Fruit fly (Drosophila melanogaster): Measurements from ENCODE around the gene CG11722.

CG11722 gene

dm6 chr3R:10001174-10001789, 44.1 kb downstream of the CG11722 start, which contains the start of gene CG5359 (continued):
- TF ChIP-seq CG9727 (GFP tag; optimal IDR thresholded peaks at IDR 0.05) (no peak), fd3F (GFP tag; optimal IDR thresholded peaks at IDR 0.05) (no peak), Dp (GFP tag; optimal IDR thresholded peaks at IDR 0.05) (peak; percentile 93), Pdp1 (GFP tag; optimal IDR thresholded peaks at IDR 0.05) (peak in 1 of 2 experiments; percentile 87), CG7839 (tag; optimal IDR thresholded peaks at IDR 0.05) (no peak), caup (GFP tag; optimal IDR thresholded peaks at IDR 0.05; ENCODE audit: severe bottlenecking) (no peak), CG15011 (GFP tag; optimal IDR thresholded peaks at IDR 0.05) (no peak), Ets65A (GFP tag) (peak; percentile 48), CG10147 (GFP tag; optimal IDR thresholded peaks at IDR 0.05) (no peak), Dref (GFP tag; IDR thresholded peaks at IDR 0.05) (peak; percentile 46), slbo (GFP tag; IDR thresholded peaks at IDR 0.05) (no peak), trem (tag; optimal IDR thresholded peaks at IDR 0.05) (peak; percentile 62), CG9797 (GFP tag; optimal IDR thresholded peaks at IDR 0.05) (peak; percentile 68), E2f1 (GFP tag; IDR thresholded peaks at IDR 0.05) (peak; percentile 92), stwl (tag; optimal IDR thresholded peaks at IDR 0.05) (peak; percentile 68), CTCF (GFP tag; optimal IDR thresholded peaks at IDR 0.05) (no peak), sens (GFP tag) (peak; percentile 37), CG15696 (tag; optimal IDR thresholded peaks at IDR 0.05) (no peak), pzg (GFP tag; optimal IDR thresholded peaks at IDR 0.05) (peak; percentile 92), CG4282 (GFP tag; optimal IDR thresholded peaks at IDR 0.05) (no peak), CG15601 (tag; optimal IDR thresholded peaks at IDR 0.05) (no peak), CG2116 (GFP tag; optimal IDR thresholded peaks at IDR 0.05) (peak; percentile 31), E2f2 (GFP tag; IDR thresholded peaks at IDR 0.05) (peak; percentile 95), lab (GFP tag; optimal IDR thresholded peaks at IDR 0.05) (no peak), CHES-1-like (GFP tag; optimal IDR thresholded peaks at IDR 0.05) (peak; percentile 56), Med (GFP tag) (peak; percentile 29), CG4404 (GFP tag; IDR thresholded peaks at IDR 0.05) (no peak), Dll (GFP tag; IDR thresholded peaks at IDR 0.05; ENCODE audit: partially characterized antibody) (0 out of 4 replicates have a peak, but pooled peaks have one; percentile 32), CG15514 (GFP tag; optimal IDR thresholded peaks at IDR 0.05) (peak; percentile 58), MBD-R2 (GFP tag; IDR thresholded peaks at IDR 0.05) (peak; percentile 84), gfzf (GFP tag; optimal IDR thresholded peaks at IDR 0.05) (peak; percentile 77), D (optimal IDR thresholded peaks at IDR 0.05) (no peak), D (GFP tag; optimal IDR thresholded peaks at IDR 0.05) (no peak), BEAF-32 (GFP tag; optimal IDR thresholded peaks at IDR 0.05) (peak; percentile 42), amos (GFP tag; IDR thresholded peaks at IDR 0.05; ENCODE audit: partially characterized antibody) (peak; percentile 49; the same call in 1 of the 2 replicates), D19A (tag; optimal IDR thresholded peaks at IDR 0.05) (no peak), Ets97D (GFP tag; optimal IDR thresholded peaks at IDR 0.05) (peak; percentile 73), Bgb (GFP tag; IDR thresholded peaks at IDR 0.05; ENCODE audit: partially characterized antibody) (peak; percentile 53; the same call in 1 of the 2 replicates), Lhr (GFP tag; optimal IDR thresholded peaks at IDR 0.05) (peak; percentile 66), phol (tag; optimal IDR thresholded peaks at IDR 0.05) (peak; percentile 28), CG14014 (GFP tag; IDR thresholded peaks at IDR 0.05) (no peak), sob (GFP tag; IDR thresholded peaks at IDR 0.05) (no peak), Hand (GFP tag; optimal IDR thresholded peaks at IDR 0.05) (no peak), chn (GFP tag; optimal IDR thresholded peaks at IDR 0.05) (no peak), Sin3A (optimal IDR thresholded peaks at IDR 0.05) (peak; percentile 31), CG43689 (GFP tag; IDR thresholded peaks at IDR 0.05) (no peak), Camta (GFP tag; optimal IDR thresholded peaks at IDR 0.05) (no peak), Max (GFP tag; optimal IDR thresholded peaks at IDR 0.05) (no peak), br (optimal IDR thresholded peaks at IDR 0.05) (no peak), CG4854 (GFP tag; optimal IDR thresholded peaks at IDR 0.05) (no peak), vnd (GFP tag; IDR thresholded peaks at IDR 0.05; ENCODE audit: partially characterized antibody) (no peak)

Data from whole organism, embryonic.